Worm (Caenorhabditis elegans) whole organism, L1 larva: ENCODE data around the gene twk-12.

Source experiments
- C04F5.9 ChIP-seq: sonication (generic microtip); optimal IDR thresholded peaks from 2 replicates; lab custom pipeline; 2016; ENCODE audit warnings: missing genetic modification characterization, missing compliant biosample characterization
- C16A3.4 ChIP-seq: fragments of 150-350 bp; optimal IDR thresholded peaks from 2 replicates; lab custom pipeline; 2014; ENCODE audit warnings: missing biosample characterization, missing genetic modification characterization
- F16B12.6 ChIP-seq: fragments of 150-350 bp; optimal IDR thresholded peaks from 2 replicates; lab custom pipeline; 2014; ENCODE audit warnings: missing biosample characterization, missing genetic modification characterization
- aly-2 ChIP-seq: fragments of 150-350 bp; optimal IDR thresholded peaks from 2 replicates; lab custom pipeline; 2014; ENCODE audit warnings: missing biosample characterization, missing genetic modification characterization
- blmp-1 ChIP-seq: fragments of 150-350 bp; optimal IDR thresholded peaks from 2 replicates; lab custom pipeline; 2014; ENCODE audit warnings: missing biosample characterization, missing genetic modification characterization
- ceh-63 ChIP-seq: fragments of 200-800 bp; sonication (Bioruptor generic); optimal IDR thresholded peaks from 2 replicates; lab custom pipeline; 2018; ENCODE audit warnings: mild to moderate bottlenecking, missing genetic modification characterization, missing compliant biosample characterization
- ceh-88 ChIP-seq: fragments of 200-800 bp; sonication (Bioruptor generic); IDR thresholded peaks from 2 replicates; pipeline ENCODE4 v1.3.6; 2022; ENCODE audit warnings: missing genetic modification characterization, missing compliant biosample characterization
- ceh-90 ChIP-seq: sonication (generic microtip); optimal IDR thresholded peaks from 2 replicates; lab custom pipeline; 2016; ENCODE audit warnings: missing genetic modification characterization, missing compliant biosample characterization
- dsc-1 ChIP-seq: sonication (generic microtip); optimal IDR thresholded peaks from 2 replicates; lab custom pipeline; 2016; ENCODE audit warnings: mild to moderate bottlenecking, missing genetic modification characterization, missing compliant biosample characterization
- efl-1 ChIP-seq, 4 experiments: fragments of 150-350 bp; optimal IDR thresholded peaks in 3 of 4; peaks in 1 of 4; 1 replicate in 1 of 4; 2 replicates in 3 of 4; lab custom pipeline; 2014; ENCODE audit warnings: missing biosample characterization in 2 of 4, missing genetic modification characterization in 2 of 4, missing genetic modification reagents in 2 of 4
- egl-27 ChIP-seq, 2 experiments: fragments of 150-350 bp in 1 of 2; sonication (generic microtip); optimal IDR thresholded peaks; 3 replicates each; lab custom pipeline; 2017 to 2018; ENCODE audit warnings: missing biosample characterization in 2 of 2, missing genetic modification characterization in 2 of 2, missing genetic modification reagents in 2 of 2
- elt-3 ChIP-seq, 6 experiments: fragments of 150-350 bp in 1 of 6; sonication (generic microtip); optimal IDR thresholded peaks; 2 replicates each; lab custom pipeline; 2017 to 2018; ENCODE audit warnings: missing biosample characterization in 6 of 6, missing genetic modification characterization in 6 of 6, inconsistent platforms in 1 of 6
- ets-5 ChIP-seq: fragments of 200-800 bp; sonication (Bioruptor generic); IDR thresholded peaks from 2 replicates; pipeline ENCODE4 v1.3.6; 2022; ENCODE audit warnings: missing genetic modification characterization, missing compliant biosample characterization
- fkh-4 ChIP-seq: sonication (generic microtip); optimal IDR thresholded peaks from 2 replicates; lab custom pipeline; 2016; ENCODE audit warnings: missing compliant biosample characterization, missing genetic modification characterization, borderline replicate concordance
- fkh-8 ChIP-seq: sonication (generic microtip); optimal IDR thresholded peaks from 2 replicates; lab custom pipeline; 2016; ENCODE audit warnings: mild to moderate bottlenecking, missing genetic modification characterization, missing compliant biosample characterization
- fos-1 ChIP-seq: fragments of 150-350 bp; optimal IDR thresholded peaks from 2 replicates; lab custom pipeline; 2014; ENCODE audit warnings: missing biosample characterization, missing genetic modification characterization
- hlh-17 ChIP-seq: fragments of 200-800 bp; sonication (Bioruptor generic); optimal IDR thresholded peaks from 2 replicates; lab custom pipeline; 2018; ENCODE audit warnings: missing genetic modification characterization, mild to moderate bottlenecking, missing compliant biosample characterization, moderate library complexity, borderline replicate concordance
- isw-1 ChIP-seq: fragments of 200-800 bp; sonication (Bioruptor generic); IDR thresholded peaks from 2 replicates; pipeline ENCODE4 v1.3.6; 2022; ENCODE audit warnings: missing genetic modification characterization, missing compliant biosample characterization
- jun-1 ChIP-seq: fragments of 150-350 bp; optimal IDR thresholded peaks from 2 replicates; lab custom pipeline; 2014; ENCODE audit warnings: missing biosample characterization, missing genetic modification reagents, missing genetic modification characterization
- lin-13 ChIP-seq: fragments of 150-350 bp; optimal IDR thresholded peaks from 2 replicates; lab custom pipeline; 2014; ENCODE audit warnings: missing biosample characterization, missing genetic modification reagents, missing genetic modification characterization
- lin-39 ChIP-seq: fragments of 150-350 bp; optimal IDR thresholded peaks from 2 replicates; lab custom pipeline; 2014; ENCODE audit warnings: missing biosample characterization, missing genetic modification reagents, missing genetic modification characterization
- lir-3 ChIP-seq: sonication (generic microtip); optimal IDR thresholded peaks from 2 replicates; lab custom pipeline; 2016; ENCODE audit warnings: mild to moderate bottlenecking, missing genetic modification characterization, moderate library complexity, missing compliant biosample characterization; ENCODE audit not compliant: poor library complexity
- mdl-1 ChIP-seq, 2 experiments: fragments of 150-350 bp; optimal IDR thresholded peaks; 2 replicates each; lab custom pipeline; 2014 to 2017; ENCODE audit warnings: missing biosample characterization in 2 of 2, missing genetic modification characterization in 2 of 2, inconsistent platforms in 1 of 2
- nhr-19 ChIP-seq: fragments of 200-800 bp; sonication (Bioruptor generic); conservative IDR thresholded peaks from 2 replicates; pipeline ENCODE4 v1.3.6; 2022; ENCODE audit warnings: missing genetic modification characterization, missing compliant biosample characterization
- nhr-20 ChIP-seq: sonication (generic microtip); optimal IDR thresholded peaks from 2 replicates; lab custom pipeline; 2016; ENCODE audit warnings: mild to moderate bottlenecking, missing genetic modification characterization, missing compliant biosample characterization
- nhr-71 ChIP-seq: sonication (generic microtip); optimal IDR thresholded peaks from 2 replicates; lab custom pipeline; 2016; ENCODE audit warnings: mild to moderate bottlenecking, missing genetic modification characterization, moderate library complexity, missing compliant biosample characterization
- nhr-76 ChIP-seq: sonication (generic microtip); optimal IDR thresholded peaks from 2 replicates; lab custom pipeline; 2017; ENCODE audit warnings: missing biosample characterization, missing genetic modification characterization
- nhr-77 ChIP-seq: fragments of 150-350 bp; optimal IDR thresholded peaks from 2 replicates; lab custom pipeline; 2014; ENCODE audit warnings: missing biosample characterization, missing genetic modification characterization
- nhr-85 ChIP-seq: sonication (generic microtip); peaks from one replicate; lab custom pipeline; 2016; ENCODE audit warnings: missing genetic modification characterization, inconsistent platforms, missing compliant biosample characterization
- pax-3 ChIP-seq: fragments of 200-800 bp; sonication (Bioruptor generic); optimal IDR thresholded peaks from 2 replicates; lab custom pipeline; 2018; ENCODE audit warnings: mild to moderate bottlenecking, missing genetic modification characterization, moderate library complexity, missing compliant biosample characterization
- sup-37 ChIP-seq: fragments of 200-800 bp; sonication (Bioruptor generic); optimal IDR thresholded peaks from 2 replicates; lab custom pipeline; 2018; ENCODE audit warnings: mild to moderate bottlenecking, missing genetic modification characterization, missing compliant biosample characterization
- swsn-7 ChIP-seq: sonication (generic microtip); optimal IDR thresholded peaks from 2 replicates; lab custom pipeline; 2016; ENCODE audit warnings: missing genetic modification characterization, missing compliant biosample characterization
- tbx-2 ChIP-seq: sonication (generic microtip); optimal IDR thresholded peaks from 2 replicates; lab custom pipeline; 2016; ENCODE audit warnings: missing genetic modification characterization, missing compliant biosample characterization
- unc-130 ChIP-seq: fragments of 150-350 bp; optimal IDR thresholded peaks from 2 replicates; lab custom pipeline; 2017; ENCODE audit warnings: missing biosample characterization, missing genetic modification characterization, inconsistent platforms
- unc-30 ChIP-seq: sonication (generic microtip); optimal IDR thresholded peaks from 2 replicates; lab custom pipeline; 2017; ENCODE audit warnings: missing biosample characterization, missing genetic modification characterization
- unc-62 ChIP-seq: fragments of 150-350 bp; optimal IDR thresholded peaks from 2 replicates; lab custom pipeline; 2014; ENCODE audit warnings: missing biosample characterization, missing genetic modification reagents, missing genetic modification characterization
- zip-4 ChIP-seq: fragments of 200-800 bp; sonication (Bioruptor generic); optimal IDR thresholded peaks from 2 replicates; lab custom pipeline; 2018; ENCODE audit warnings: mild to moderate bottlenecking, missing genetic modification characterization, moderate library complexity, missing compliant biosample characterization
- ztf-11 ChIP-seq, 2 experiments: sonication (generic microtip); optimal IDR thresholded peaks; 2 replicates each; lab custom pipeline; 2016 to 2017; ENCODE audit warnings: missing genetic modification characterization in 2 of 2, missing biosample characterization in 1 of 2, missing compliant biosample characterization in 1 of 2
- ztf-4 ChIP-seq: fragments of 150-350 bp; optimal IDR thresholded peaks from 2 replicates; lab custom pipeline; 2014; ENCODE audit warnings: missing biosample characterization, missing genetic modification characterization

Gene twk-12

DNA sequence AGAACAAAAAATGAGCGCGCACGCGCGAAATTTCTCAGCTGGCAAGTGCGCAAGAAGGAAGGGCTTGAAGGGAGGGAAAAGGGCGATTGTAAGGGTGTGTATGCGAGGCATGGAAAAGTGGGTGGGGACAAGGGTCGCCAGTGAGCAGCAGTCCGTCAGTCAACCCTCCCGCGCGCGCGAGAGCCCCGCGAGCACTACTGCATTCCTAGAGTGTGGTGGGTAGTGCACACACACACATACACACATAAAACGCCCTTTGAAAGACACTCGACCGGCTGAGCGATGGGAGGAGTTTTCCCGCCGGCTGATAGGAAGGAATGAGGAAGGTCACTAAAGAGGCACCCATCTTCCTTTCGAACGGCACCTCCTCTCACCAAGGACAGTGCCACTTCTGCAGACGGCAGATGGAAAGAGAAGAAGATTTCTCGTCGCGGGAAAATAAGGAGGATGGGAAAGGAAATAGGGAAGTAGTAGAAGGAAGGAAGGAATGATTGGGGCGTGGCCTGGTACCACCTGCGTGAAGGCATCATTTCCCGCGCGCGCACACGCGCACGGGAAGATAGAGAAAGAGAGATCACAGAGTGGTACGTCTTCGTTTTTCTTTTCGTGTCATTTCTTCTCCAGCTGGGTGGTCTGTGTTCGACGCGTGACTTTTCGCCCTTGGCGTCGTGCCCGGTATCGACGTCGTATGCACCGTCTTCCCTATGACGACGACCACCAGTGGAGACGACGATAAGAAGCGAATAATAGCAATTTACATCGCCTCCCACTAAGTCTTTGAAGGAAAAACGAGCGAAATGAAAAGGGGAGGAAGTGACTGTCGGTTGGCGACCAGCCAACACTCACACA lies 49.7 kb downstream of the twk-12 start (continued):
- TF ChIP-seq unc-130 (tag; lab: Kevin White, UChicago) (peak; percentile 58), jun-1 (peak; percentile 34), C04F5.9 (tag; lab: Kevin White, UChicago) (no peak), nhr-71 (tag; lab: Kevin White, UChicago) (peak; percentile 89), hlh-17 (GFP tag; lab: Kevin White, UChicago) (no peak), ceh-63 (GFP tag; lab: Kevin White, UChicago) (no peak), nhr-77 (tag; lab: Kevin White, UChicago) (no peak), ets-5 (GFP tag; lab: Robert Waterston, UW) (no peak), nhr-85 (tag; lab: Kevin White, UChicago) (peak; percentile 99), C16A3.4 (tag; lab: Kevin White, UChicago) (peak; percentile 60), fos-1 (tag; lab: Kevin White, UChicago) (no peak), ztf-4 (tag; lab: Kevin White, UChicago) (no peak), unc-30 (no peak), nhr-20 (tag; lab: Kevin White, UChicago) (peak; percentile 83), lin-13 (GFP tag; lab: Kevin White, UChicago) (peak; percentile 59), egl-27 (tag; optimal IDR thresholded peaks at IDR 0.05; lab: Kevin White, UChicago) (peak; percentile 25 to 54), zip-4 (peak; percentile 12), ceh-88 (GFP tag; lab: Robert Waterston, UW) (0 out of 2 replicates have a peak, but pooled peaks have one; percentile 31), ceh-90 (tag; lab: Kevin White, UChicago) (no peak), elt-3 (tag; optimal IDR thresholded peaks at IDR 0.05; lab: Kevin White, UChicago) (peak in 3 of 6 experiments; percentile 68 to 90 (median 71)), aly-2 (tag; lab: Kevin White, UChicago) (no peak), nhr-19 (GFP tag; lab: Robert Waterston, UW) (no peak; the same call in none of the 2 replicates), unc-62 (GFP tag; lab: Kevin White, UChicago) (no peak), F16B12.6 (tag; lab: Kevin White, UChicago) (no peak), lin-39 (tag; lab: Kevin White, UChicago) (no peak), isw-1 (GFP tag; lab: Robert Waterston, UW) (no peak), lir-3 (tag; lab: Kevin White, UChicago) (peak; percentile 12), ztf-11 (tag; optimal IDR thresholded peaks at IDR 0.05; lab: Kevin White, UChicago) (peak in 1 of 2 experiments; percentile 39), nhr-76 (tag; lab: Kevin White, UChicago) (no peak), tbx-2 (peak; percentile 27), blmp-1 (tag; lab: Kevin White, UChicago) (peak; percentile 85), fkh-4 (tag; lab: Kevin White, UChicago) (no peak), fkh-8 (tag; lab: Kevin White, UChicago) (no peak)

- TF ChIP-seq dsc-1: peak; percentile 60
- no peak for TF ChIP-seq nhr-85 (tag; lab: Kevin White, UChicago)
- TF ChIP-seq efl-1 (optimal IDR thresholded peaks at IDR 0.05; lab: Kevin White, UChicago): no peak
- peak in 1 of 2 experiments; percentile 59 for TF ChIP-seq efl-1 (GFP tag; optimal IDR thresholded peaks at IDR 0.05 in 1 of 2; lab: Kevin White, UChicago)
- no peak for TF ChIP-seq sup-37
- TF ChIP-seq pax-3 (tag; lab: Kevin White, UChicago): no peak
- TF ChIP-seq jun-1: no peak
- TF ChIP-seq mdl-1 (tag; optimal IDR thresholded peaks at IDR 0.05; lab: Kevin White, UChicago): no peak
- peak; percentile 29 for TF ChIP-seq fkh-8 (tag; lab: Kevin White, UChicago)
- TF ChIP-seq swsn-7 (tag; lab: Kevin White, UChicago): no peak
Observed at ce11 chrV:10718037-10718436, 50.7 kb downstream of the twk-12 start.
